Worm (Caenorhabditis elegans) whole organism, L1 larva: ENCODE data around the gene eat-3.

Experiments
- aly-2 ChIP-seq: fragments of 150-350 bp; optimal IDR thresholded peaks from 2 replicates; lab custom pipeline; 2014; ENCODE audit warnings: missing biosample characterization, missing genetic modification characterization
- fkh-10 ChIP-seq: sonication (generic microtip); optimal IDR thresholded peaks from 2 replicates; lab custom pipeline; 2017; ENCODE audit warnings: missing biosample characterization, missing genetic modification reagents, missing genetic modification characterization
- lin-13 ChIP-seq: fragments of 150-350 bp; optimal IDR thresholded peaks from 2 replicates; lab custom pipeline; 2014; ENCODE audit warnings: missing biosample characterization, missing genetic modification reagents, missing genetic modification characterization
- nhr-90 ChIP-seq: sonication (generic microtip); optimal IDR thresholded peaks from 2 replicates; lab custom pipeline; 2016; ENCODE audit warnings: mild to moderate bottlenecking, missing genetic modification characterization, missing compliant biosample characterization; ENCODE audit not compliant: poor library complexity
- tbx-2 ChIP-seq: sonication (generic microtip); optimal IDR thresholded peaks from 2 replicates; lab custom pipeline; 2016; ENCODE audit warnings: missing genetic modification characterization, missing compliant biosample characterization

DNA sequence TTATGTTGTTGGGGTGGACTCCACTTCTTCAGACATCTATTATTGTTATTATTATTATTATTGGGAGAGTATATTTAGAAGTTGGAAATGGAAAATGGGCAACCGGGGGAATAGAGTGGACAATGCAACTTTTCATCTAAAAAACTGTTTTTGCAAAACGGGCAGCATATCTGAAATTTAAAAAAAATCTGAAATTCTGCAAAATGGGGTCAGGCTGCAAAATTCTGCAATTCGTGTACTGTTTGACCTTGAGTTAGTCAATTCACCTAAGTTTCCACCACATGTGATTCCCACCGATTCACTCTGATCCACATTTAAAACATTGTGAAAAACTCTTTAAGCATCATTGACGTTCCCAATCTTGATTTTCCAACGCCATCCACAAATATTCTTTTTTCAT is 48.3 kb downstream of the eat-3 start, which contains the start of gene C06C3.4:
- no peak for TF ChIP-seq fkh-10
- TF ChIP-seq lin-13 (GFP tag; lab: Kevin White, UChicago) = no peak
- TF ChIP-seq aly-2 (tag; lab: Kevin White, UChicago) = no peak
- no peak for TF ChIP-seq tbx-2 (tag; lab: Kevin White, UChicago)
- no peak for TF ChIP-seq nhr-90 (tag; lab: Kevin White, UChicago)
